Fruit fly (Drosophila melanogaster) whole organism, embryonic: Measurements from ENCODE around the gene arm.

Source experiments
- Blimp-1 ChIP-seq: fragments of 200-800 bp; sonication (Bioruptor generic); optimal IDR thresholded peaks from 3 replicates; lab custom pipeline; 2018; ENCODE audit warnings: missing biosample characterization, missing genetic modification characterization, mild to moderate bottlenecking, moderate library complexity, missing genetic modification reagents
- CG10366 ChIP-seq: fragments of 200-800 bp; sonication (Bioruptor generic); IDR thresholded peaks from 2 replicates; pipeline ENCODE4 v1.3.6; 2022; ENCODE audit warnings: missing biosample characterization, missing genetic modification characterization
- CG10565 ChIP-seq: fragments of 200-800 bp; sonication (Bioruptor generic); optimal IDR thresholded peaks from 3 replicates; lab custom pipeline; 2016; ENCODE audit warnings: missing biosample characterization, mild to moderate bottlenecking, missing genetic modification characterization
- CG12769 ChIP-seq: fragments of 200-800 bp; sonication (Bioruptor generic); optimal IDR thresholded peaks from 2 replicates; lab custom pipeline; 2019; ENCODE audit warnings: missing biosample characterization, mild to moderate bottlenecking, missing genetic modification characterization, moderate library complexity
- CG14014 ChIP-seq: fragments of 200-800 bp; sonication (Bioruptor generic); IDR thresholded peaks from 2 replicates; pipeline ENCODE4 v1.3.6; 2022; ENCODE audit warnings: missing biosample characterization, missing genetic modification characterization
- CG17568 ChIP-seq: fragments of 200-800 bp; sonication (Bioruptor generic); optimal IDR thresholded peaks from 2 replicates; lab custom pipeline; 2018; ENCODE audit warnings: missing biosample characterization, mild to moderate bottlenecking, missing genetic modification characterization, moderate library complexity
- CG30431 ChIP-seq: fragments of 200-800 bp; sonication (Bioruptor generic); optimal IDR thresholded peaks from 2 replicates; lab custom pipeline; 2017; ENCODE audit warnings: missing biosample characterization, missing genetic modification characterization
- CG34422 ChIP-seq: fragments of 200-800 bp; sonication (Bioruptor generic); IDR thresholded peaks from 3 replicates; pipeline ENCODE4 v1.3.6; 2022; ENCODE audit warnings: missing biosample characterization, missing genetic modification characterization
- CG4820 ChIP-seq: fragments of 200-800 bp; sonication (Bioruptor generic); optimal IDR thresholded peaks from 3 replicates; lab custom pipeline; 2016; ENCODE audit warnings: missing biosample characterization, missing genetic modification characterization
- CG6765 ChIP-seq: fragments of 200-800 bp; sonication (Bioruptor generic); optimal IDR thresholded peaks from 3 replicates; lab custom pipeline; 2017; ENCODE audit warnings: missing biosample characterization, mild to moderate bottlenecking, missing genetic modification characterization
- CG6854 ChIP-seq: fragments of 200-800 bp; sonication (Bioruptor generic); optimal IDR thresholded peaks from 3 replicates; lab custom pipeline; 2017; ENCODE audit warnings: missing biosample characterization, mild to moderate bottlenecking, missing genetic modification characterization
- CG7556 ChIP-seq: fragments of 200-800 bp; sonication (Bioruptor generic); optimal IDR thresholded peaks from 2 replicates; lab custom pipeline; 2017; ENCODE audit warnings: missing biosample characterization, mild to moderate bottlenecking, missing genetic modification characterization
- CG9932 ChIP-seq: fragments of 200-800 bp; sonication (Bioruptor generic); IDR thresholded peaks from 2 replicates; pipeline ENCODE4 v1.3.6; 2022; ENCODE audit warnings: missing biosample characterization, missing genetic modification characterization
- Drgx ChIP-seq: fragments of 200-800 bp; sonication (Bioruptor generic); IDR thresholded peaks from 2 replicates; pipeline ENCODE4 v1.3.6; 2022; ENCODE audit warnings: missing biosample characterization, missing genetic modification characterization
- Hr51 ChIP-seq, 2 experiments: fragments of 200-800 bp; sonication (Bioruptor generic); optimal IDR thresholded peaks; 2 replicates in 1 of 2; 3 replicates in 1 of 2; lab custom pipeline; 2016 to 2018; ENCODE audit warnings: missing biosample characterization in 2 of 2, missing genetic modification characterization in 2 of 2, mild to moderate bottlenecking in 1 of 2, moderate library complexity in 1 of 2
- Lim3 ChIP-seq: fragments of 200-800 bp; sonication (Bioruptor generic); IDR thresholded peaks from 2 replicates; pipeline ENCODE4 v1.3.6; 2022; ENCODE audit warnings: missing biosample characterization, missing genetic modification characterization
- Mad ChIP-seq: fragments of 200-800 bp; sonication (Bioruptor generic); optimal IDR thresholded peaks from 2 replicates; lab custom pipeline; 2016; ENCODE audit warnings: missing biosample characterization, missing genetic modification characterization
- Max ChIP-seq: fragments of 200-800 bp; sonication (Bioruptor generic); optimal IDR thresholded peaks from 2 replicates; lab custom pipeline; 2016; ENCODE audit warnings: missing biosample characterization, mild to moderate bottlenecking, missing genetic modification characterization
- Med ChIP-seq: fragments of 200-800 bp; sonication (Bioruptor generic); peaks from one replicate; lab custom pipeline; 2016; ENCODE audit warnings: missing biosample characterization, missing genetic modification characterization, mild to moderate bottlenecking, inconsistent platforms, moderate library complexity
- Nf-YB ChIP-seq: fragments of 200-800 bp; sonication (Bioruptor generic); optimal IDR thresholded peaks from 3 replicates; lab custom pipeline; 2019; ENCODE audit warnings: missing biosample characterization, mild to moderate bottlenecking, missing genetic modification characterization, moderate library complexity
- Oaz ChIP-seq: fragments of 200-800 bp; sonication (Bioruptor generic); IDR thresholded peaks from 2 replicates; pipeline ENCODE4 v1.3.6; 2022; ENCODE audit warnings: missing biosample characterization, missing genetic modification characterization
- Pdp1 ChIP-seq, 2 experiments: fragments of 200-800 bp; sonication (Bioruptor generic); optimal IDR thresholded peaks; 3 replicates each; lab custom pipeline; 2016; ENCODE audit warnings: missing biosample characterization in 2 of 2, missing genetic modification characterization in 2 of 2, mild to moderate bottlenecking in 1 of 2, moderate library complexity in 1 of 2
- Six4 ChIP-seq: fragments of 200-800 bp; sonication (Bioruptor generic); optimal IDR thresholded peaks from 2 replicates; lab custom pipeline; 2016; ENCODE audit warnings: missing biosample characterization, missing genetic modification characterization
- Xbp1 ChIP-seq: fragments of 200-800 bp; sonication (Bioruptor generic); optimal IDR thresholded peaks from 3 replicates; lab custom pipeline; 2016; ENCODE audit warnings: missing biosample characterization, mild to moderate bottlenecking, missing genetic modification characterization
- bcd ChIP-seq: fragments of 200-800 bp; sonication (Bioruptor generic); optimal IDR thresholded peaks from 2 replicates; lab custom pipeline; 2017; ENCODE audit warnings: missing biosample characterization, mild to moderate bottlenecking, missing genetic modification characterization
- btn ChIP-seq: fragments of 200-800 bp; sonication (Bioruptor generic); optimal IDR thresholded peaks from 2 replicates; lab custom pipeline; 2016; ENCODE audit warnings: missing biosample characterization, missing genetic modification characterization
- cad ChIP-seq: fragments of >200 bp; optimal IDR thresholded peaks from 2 replicates; lab custom pipeline; 2017; ENCODE audit warnings: missing biosample characterization, missing genetic modification characterization
- cg ChIP-seq: fragments of 200-800 bp; sonication (Bioruptor generic); optimal IDR thresholded peaks from 3 replicates; lab custom pipeline; 2019; ENCODE audit warnings: missing biosample characterization, mild to moderate bottlenecking, missing genetic modification characterization, moderate library complexity
- chinmo ChIP-seq: fragments of 200-800 bp; sonication (Bioruptor generic); IDR thresholded peaks from 4 replicates; pipeline ENCODE4 v1.3.6; 2022; ENCODE audit warnings: missing biosample characterization, missing genetic modification characterization; ENCODE audit not compliant: partially characterized antibody
- crol ChIP-seq: fragments of 200-800 bp; sonication (Bioruptor generic); IDR thresholded peaks from 2 replicates; pipeline ENCODE4 v1.3.6; 2022; ENCODE audit warnings: missing biosample characterization, missing genetic modification characterization
- cwo ChIP-seq: fragments of 200-800 bp; sonication (Bioruptor generic); optimal IDR thresholded peaks from 3 replicates; lab custom pipeline; 2017; ENCODE audit warnings: missing biosample characterization, missing genetic modification characterization, mild to moderate bottlenecking, moderate library complexity, missing genetic modification reagents
- exex ChIP-seq: fragments of 200-800 bp; sonication (Bioruptor generic); optimal IDR thresholded peaks from 4 replicates; lab custom pipeline; 2018; ENCODE audit warnings: missing biosample characterization, mild to moderate bottlenecking, missing genetic modification characterization, moderate library complexity
- fd3F ChIP-seq: fragments of 200-800 bp; sonication (Bioruptor generic); optimal IDR thresholded peaks from 2 replicates; lab custom pipeline; 2018; ENCODE audit warnings: missing biosample characterization, mild to moderate bottlenecking, missing genetic modification characterization, moderate library complexity
- gcm ChIP-seq: fragments of 200-800 bp; sonication (Bioruptor generic); optimal IDR thresholded peaks from 2 replicates; lab custom pipeline; 2019; ENCODE audit warnings: missing biosample characterization, mild to moderate bottlenecking, missing genetic modification characterization, moderate library complexity
- grn ChIP-seq: fragments of 200-800 bp; sonication (Bioruptor generic); optimal IDR thresholded peaks from 3 replicates; lab custom pipeline; 2017; ENCODE audit warnings: missing biosample characterization, missing genetic modification characterization
- mirr ChIP-seq: fragments of 200-800 bp; sonication (Bioruptor generic); optimal IDR thresholded peaks from 3 replicates; lab custom pipeline; 2018; ENCODE audit warnings: missing biosample characterization, mild to moderate bottlenecking, missing genetic modification characterization
- nau ChIP-seq: fragments of 200-800 bp; sonication (Bioruptor generic); optimal IDR thresholded peaks from 3 replicates; lab custom pipeline; 2017; ENCODE audit warnings: missing biosample characterization, mild to moderate bottlenecking, missing genetic modification characterization, missing genetic modification reagents
- nerfin-2 ChIP-seq: fragments of 200-800 bp; sonication (Bioruptor generic); IDR thresholded peaks from 2 replicates; pipeline ENCODE4 v1.3.6; 2022; ENCODE audit warnings: missing biosample characterization, missing genetic modification characterization; ENCODE audit not compliant: partially characterized antibody
- p53 ChIP-seq: fragments of 200-800 bp; sonication (Bioruptor generic); optimal IDR thresholded peaks from 2 replicates; lab custom pipeline; 2016; ENCODE audit warnings: missing biosample characterization, missing genetic modification characterization
- pan ChIP-seq, 4 experiments: fragments of >200 bp in 3 of 4; fragments of 200-800 bp in 1 of 4; sonication (Bioruptor generic) in 1 of 4; optimal IDR thresholded peaks in 3 of 4; IDR thresholded peaks in 1 of 4; 2 replicates each; pipeline versions ENCODE4 v1.3.6 to Lab custom; 2017 to 2022; ENCODE audit warnings: missing biosample characterization in 2 of 4, missing genetic modification characterization in 2 of 4, mixed read lengths in 1 of 4
- pnt ChIP-seq: fragments of 200-800 bp; sonication (Bioruptor generic); optimal IDR thresholded peaks from 3 replicates; lab custom pipeline; 2016; ENCODE audit warnings: missing biosample characterization, missing genetic modification characterization
- prd ChIP-seq, 3 experiments: fragments of >200 bp in 2 of 3; fragments of 200-800 bp in 1 of 3; sonication (Bioruptor generic) in 1 of 3; optimal IDR thresholded peaks in 2 of 3; IDR thresholded peaks in 1 of 3; 2 replicates in 2 of 3; 3 replicates in 1 of 3; pipeline versions ENCODE4 v1.3.6 to Lab custom; 2017 to 2022; ENCODE audit warnings: missing biosample characterization in 1 of 3, missing genetic modification characterization in 1 of 3
- row ChIP-seq: fragments of 200-800 bp; sonication (Bioruptor generic); IDR thresholded peaks from 3 replicates; pipeline ENCODE4 v1.3.6; 2022; ENCODE audit warnings: missing biosample characterization, missing genetic modification characterization
- shn ChIP-seq: fragments of 200-800 bp; sonication (Bioruptor generic); optimal IDR thresholded peaks from 3 replicates; lab custom pipeline; 2016; ENCODE audit warnings: missing biosample characterization, missing genetic modification characterization
- sqz ChIP-seq: fragments of 200-800 bp; sonication (Bioruptor generic); optimal IDR thresholded peaks from 3 replicates; lab custom pipeline; 2018; ENCODE audit warnings: missing biosample characterization, mild to moderate bottlenecking, missing genetic modification characterization
- ssp ChIP-seq: fragments of 200-800 bp; sonication (Bioruptor generic); IDR thresholded peaks from 2 replicates; pipeline ENCODE4 v1.3.6; 2022; ENCODE audit warnings: missing biosample characterization, missing genetic modification characterization
- sug ChIP-seq: fragments of 200-800 bp; optimal IDR thresholded peaks from 2 replicates; lab custom pipeline; 2019; ENCODE audit warnings: missing biosample characterization, mild to moderate bottlenecking, missing genetic modification characterization, moderate library complexity

The arm gene

DNA sequence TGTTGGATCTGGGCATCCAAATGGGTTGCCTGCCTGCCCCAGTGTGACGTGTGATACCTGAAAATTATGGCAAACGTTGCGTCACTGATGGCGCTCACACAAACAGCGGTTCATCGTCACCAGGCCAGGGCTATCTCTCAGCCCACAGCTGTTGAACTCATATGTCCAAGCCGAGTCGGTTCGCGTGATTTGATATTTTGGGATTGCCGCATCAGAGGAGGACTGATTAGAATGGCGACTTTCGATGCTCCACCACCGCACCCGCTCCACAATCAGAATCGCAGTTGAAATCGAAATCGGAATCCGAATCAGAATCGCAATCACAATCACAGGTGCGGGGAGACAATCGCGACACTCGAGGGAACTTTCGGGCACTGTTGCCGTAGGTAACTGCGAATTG, 52.7 kb downstream of the arm start (continued):
- TF ChIP-seq p53 (GFP tag; lab: Kevin White, UChicago) (no peak), ssp (GFP tag; lab: Robert Waterston, UW) (no peak), Oaz (GFP tag; lab: Robert Waterston, UW) (no peak), Xbp1 (no peak), sqz (GFP tag; lab: Kevin White, UChicago) (no peak), Max (no peak), gcm (GFP tag; lab: Kevin White, UChicago) (no peak), CG4820 (GFP tag; lab: Kevin White, UChicago) (no peak), CG34422 (no peak), CG17568 (GFP tag; lab: Kevin White, UChicago) (no peak), CG7556 (GFP tag; lab: Kevin White, UChicago) (no peak), nerfin-2 (GFP tag; lab: Robert Waterston, UW) (no peak), shn (GFP tag; lab: Kevin White, UChicago) (no peak), exex (tag; lab: Kevin White, UChicago) (peak; percentile 1), cwo (GFP tag; lab: Kevin White, UChicago) (peak; percentile 54), chinmo (GFP tag; lab: Robert Waterston, UW) (0 out of 4 replicates have a peak, but pooled peaks have one; percentile 40), Pdp1 (GFP tag; optimal IDR thresholded peaks at IDR 0.05; lab: Kevin White, UChicago) (peak in 1 of 2 experiments; percentile 74), mirr (GFP tag; lab: Kevin White, UChicago) (no peak), bcd (GFP tag; lab: Kevin White, UChicago) (no peak), grn (GFP tag; lab: Kevin White, UChicago) (peak; percentile 73), CG6765 (no peak), CG10565 (GFP tag; lab: Kevin White, UChicago) (no peak), CG9932 (GFP tag; lab: Robert Waterston, UW) (no peak), CG6854 (GFP tag; lab: Kevin White, UChicago) (no peak), prd (optimal IDR thresholded peaks at IDR 0.05; lab: Kevin White, UChicago) (no peak), prd (GFP tag; IDR thresholded peaks at IDR 0.05; lab: Robert Waterston, UW) (no peak), CG12769 (no peak), sug (peak; percentile 63)

DNA sequence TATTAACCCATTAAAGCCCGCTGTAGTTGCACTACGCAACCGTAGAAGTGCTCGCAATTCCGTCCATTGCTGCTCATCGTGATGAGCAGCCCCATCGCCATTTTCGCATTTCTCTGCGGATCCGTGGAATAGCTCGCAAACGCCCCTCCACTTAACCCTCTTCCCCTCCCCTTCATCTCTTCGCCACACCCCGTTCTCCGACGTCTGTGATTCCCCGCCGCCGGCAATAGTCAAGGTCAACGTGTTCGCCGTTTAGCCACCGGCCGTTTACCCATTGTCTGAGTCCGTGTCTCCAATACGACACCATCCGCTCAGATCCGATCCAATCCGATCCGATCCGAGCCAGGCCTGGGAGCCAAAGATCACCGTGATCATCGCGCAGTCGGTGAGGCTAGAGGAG, 54.1 kb downstream of the arm start:
- TF ChIP-seq crol (GFP tag; lab: Robert Waterston, UW) (0 out of 2 replicates have a peak, but pooled peaks have one; percentile 14), pnt (GFP tag; lab: Kevin White, UChicago) (no peak), Med (peak; percentile 65), CG30431 (GFP tag; lab: Kevin White, UChicago) (no peak), CG14014 (GFP tag; lab: Robert Waterston, UW) (no peak)
- TF ChIP-seq, all 482 proteins: peak for 2

DNA sequence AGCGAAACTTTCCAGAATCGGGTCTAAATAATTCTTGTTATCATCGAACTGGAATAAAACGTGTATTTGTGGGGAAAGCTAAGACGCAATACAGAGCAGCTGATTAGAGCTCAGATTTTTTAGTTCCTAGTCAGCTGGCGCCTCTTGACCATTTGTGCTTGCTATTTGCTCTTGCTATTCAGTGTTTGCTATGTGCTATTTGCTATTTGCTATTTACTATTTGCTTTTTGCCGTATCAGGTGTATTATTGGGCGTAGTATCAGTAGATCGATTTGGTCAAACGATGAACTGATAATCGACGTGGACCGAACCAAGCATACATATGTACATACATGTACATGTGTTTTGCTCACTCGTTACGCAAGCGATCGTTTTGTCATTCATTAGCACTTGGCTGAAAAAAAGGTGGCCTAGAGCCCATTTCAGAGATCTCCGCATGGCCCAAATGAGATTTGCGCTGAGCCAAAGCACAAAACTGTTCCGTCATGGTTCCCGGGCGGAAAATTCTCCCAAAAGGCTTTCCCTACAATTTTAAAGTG, 55.0 kb downstream of the arm start:
- TF ChIP-seq Six4 (no peak), nau (peak; percentile 62), Hr51 (GFP tag; optimal IDR thresholded peaks at IDR 0.05; lab: Kevin White, UChicago) (peak in 1 of 2 experiments; percentile 7), Blimp-1 (GFP tag; lab: Kevin White, UChicago) (peak; percentile 37), prd (optimal IDR thresholded peaks at IDR 0.05; lab: Kevin White, UChicago) (no peak), prd (GFP tag; IDR thresholded peaks at IDR 0.05; lab: Robert Waterston, UW) (peak; percentile 50; the same call in 2 of the 3 replicates), fd3F (GFP tag; lab: Kevin White, UChicago) (peak; percentile 40), cad (GFP tag; lab: Kevin White, UChicago) (no peak), Drgx (GFP tag; lab: Robert Waterston, UW) (0 out of 2 replicates have a peak, but pooled peaks have one; percentile 7), row (GFP tag; lab: Robert Waterston, UW) (peak; percentile 15; the same call in 1 of the 3 replicates), btn (GFP tag; lab: Kevin White, UChicago) (peak; percentile 18), cg (GFP tag; lab: Kevin White, UChicago) (no peak), Lim3 (GFP tag; lab: Robert Waterston, UW) (no peak), pan (optimal IDR thresholded peaks at IDR 0.05; lab: Kevin White, UChicago) (no peak), pan (GFP tag; optimal IDR thresholded peaks at IDR 0.05 in 1 of 2, IDR thresholded peaks at IDR 0.05 in 1 of 2) (peak in 1 of 2 experiments; percentile 63), Mad (GFP tag; lab: Kevin White, UChicago) (peak; percentile 29), CG10366 (GFP tag; lab: Robert Waterston, UW) (peak; percentile 21; the same call in 1 of the 2 replicates), Nf-YB (GFP tag; lab: Kevin White, UChicago) (no peak)
